Fruit fly (Drosophila melanogaster) whole organism, pupa: Measurements from ENCODE around the gene CG1635.

Experiments
- CG10348 ChIP-seq: fragments of 200-800 bp; sonication (Bioruptor generic); IDR thresholded peaks from 2 replicates; pipeline ENCODE4 v1.3.6; 2022; ENCODE audit warnings: missing biosample characterization, missing genetic modification characterization
- CG12605 ChIP-seq: fragments of 200-800 bp; sonication (Bioruptor generic); IDR thresholded peaks from 2 replicates; pipeline ENCODE4 v1.3.6; 2022; ENCODE audit warnings: missing biosample characterization, missing genetic modification characterization
- CG14655 ChIP-seq: fragments of 200-800 bp; sonication (Bioruptor generic); optimal IDR thresholded peaks from 3 replicates; lab custom pipeline; 2017; ENCODE audit warnings: mild to moderate bottlenecking, missing biosample characterization, missing genetic modification reagents, missing genetic modification characterization
- CG15710 ChIP-seq: fragments of 200-800 bp; sonication (Bioruptor generic); optimal IDR thresholded peaks from 2 replicates; lab custom pipeline; 2018; ENCODE audit warnings: missing biosample characterization, mild to moderate bottlenecking, missing genetic modification characterization, moderate library complexity
- CG17806 ChIP-seq: fragments of 200-800 bp; sonication (Bioruptor generic); optimal IDR thresholded peaks from 2 replicates; lab custom pipeline; 2018; ENCODE audit warnings: missing biosample characterization, mild to moderate bottlenecking, missing genetic modification characterization, moderate library complexity
- CG34367 ChIP-seq: fragments of 200-800 bp; sonication (Bioruptor generic); optimal IDR thresholded peaks from 2 replicates; lab custom pipeline; 2018; ENCODE audit warnings: missing biosample characterization, mild to moderate bottlenecking, missing genetic modification characterization
- CG4496 ChIP-seq: fragments of 200-800 bp; sonication (Bioruptor generic); IDR thresholded peaks from 3 replicates; pipeline ENCODE4 v1.3.6; 2022; ENCODE audit warnings: missing biosample characterization, missing genetic modification characterization
- EcR ChIP-seq: fragments of 200-800 bp; sonication (Bioruptor generic); optimal IDR thresholded peaks from 3 replicates; lab custom pipeline; 2019; ENCODE audit warnings: missing biosample characterization, missing genetic modification characterization, mild to moderate bottlenecking, moderate library complexity, missing genetic modification reagents
- Pif1B ChIP-seq: fragments of 200-800 bp; sonication (Bioruptor generic); optimal IDR thresholded peaks from 3 replicates; lab custom pipeline; 2016; ENCODE audit warnings: missing biosample characterization, missing genetic modification characterization
- fd96Ca ChIP-seq: fragments of 200-800 bp; sonication (Bioruptor generic); IDR thresholded peaks from 3 replicates; pipeline ENCODE4 v1.3.6; 2022; ENCODE audit warnings: missing biosample characterization, missing genetic modification characterization

DNA sequence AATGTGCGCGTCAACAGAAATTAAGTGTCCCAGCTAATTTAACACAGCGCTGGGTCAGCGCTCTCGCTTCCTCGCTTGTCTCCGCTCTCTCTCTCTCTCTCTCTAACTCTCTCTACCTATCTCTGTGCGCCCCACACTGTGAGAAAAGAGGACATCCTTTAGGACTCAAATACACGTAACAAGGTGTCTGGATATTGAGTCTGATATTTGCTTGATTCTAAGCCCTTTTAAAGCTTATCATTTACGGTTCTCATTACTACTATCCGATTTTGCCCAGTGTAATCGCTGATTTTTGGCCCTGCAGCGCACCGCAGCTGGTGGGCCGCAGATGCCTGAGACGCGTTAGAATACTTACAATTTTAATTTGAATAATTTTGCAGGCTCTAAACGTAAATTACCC lies 48.0 kb downstream of the CG1635 start:
- no peak for TF ChIP-seq CG34367 (tag; lab: Kevin White, UChicago)
- no peak for TF ChIP-seq fd96Ca (GFP tag; lab: Robert Waterston, UW)
- no peak for TF ChIP-seq CG10348 (GFP tag; lab: Robert Waterston, UW)
- TF ChIP-seq CG12605 (GFP tag; lab: Robert Waterston, UW) = no peak
- no peak for TF ChIP-seq CG17806
- no peak for TF ChIP-seq EcR (GFP tag; lab: Kevin White, UChicago)
- TF ChIP-seq CG15710 (tag; lab: Kevin White, UChicago) = peak; percentile 8
- no peak for TF ChIP-seq CG14655 (GFP tag; lab: Kevin White, UChicago)
- no peak for TF ChIP-seq Pif1B (GFP tag; lab: Kevin White, UChicago)
- peak; percentile 48; the same call in 1 of the 3 replicates for TF ChIP-seq CG4496 (GFP tag; lab: Robert Waterston, UW)
